Worm (Caenorhabditis elegans): ENCODE measurements around the gene C14A4.9.

Gene C14A4.9

DNA sequence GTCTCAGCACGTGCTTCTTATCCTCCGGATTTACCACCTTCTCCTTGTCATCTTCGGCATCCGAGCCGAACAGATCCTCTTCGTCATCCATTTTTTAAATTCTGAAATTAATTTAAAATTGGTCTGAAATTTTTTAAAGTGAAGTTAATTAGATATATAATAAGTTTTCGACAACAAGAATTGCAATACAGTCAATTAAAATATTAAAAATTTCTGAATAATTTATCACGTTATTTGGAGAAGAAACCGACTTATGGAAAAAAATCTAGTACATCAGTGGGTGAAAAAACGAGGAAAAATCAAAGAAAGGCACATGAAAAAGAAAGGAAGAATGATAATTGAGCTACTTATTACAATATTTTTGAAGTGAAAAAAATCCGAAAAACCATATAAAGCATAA, 6.4 kb downstream of the C14A4.9 start, which contains the start of gene taf-13:
Gene taf-13, minus strand, starts transcription at position 101 of the 400 bp plus-strand sequence.
- no peak for TF ChIP-seq unc-98 (GFP tag; IDR thresholded peaks at IDR 0.05)
- TF ChIP-seq irx-1 (tag; optimal IDR thresholded peaks at IDR 0.05): no peak
- no peak for TF ChIP-seq ceh-82 (tag; optimal IDR thresholded peaks at IDR 0.05)
- TF ChIP-seq rnt-1 (tag; optimal IDR thresholded peaks at IDR 0.05): no peak
- no peak for TF ChIP-seq C04F5.9 (tag; optimal IDR thresholded peaks at IDR 0.05)
- no peak for TF ChIP-seq nhr-77 (tag; optimal IDR thresholded peaks at IDR 0.05)
- TF ChIP-seq pag-3 (tag; optimal IDR thresholded peaks at IDR 0.05; ENCODE audit: borderline replicate concordance, insufficient read depth): no peak
- TF ChIP-seq mef-2 (tag; optimal IDR thresholded peaks at IDR 0.05): no peak
- TF ChIP-seq sup-37 (GFP tag; optimal IDR thresholded peaks at IDR 0.05): no peak

DNA sequence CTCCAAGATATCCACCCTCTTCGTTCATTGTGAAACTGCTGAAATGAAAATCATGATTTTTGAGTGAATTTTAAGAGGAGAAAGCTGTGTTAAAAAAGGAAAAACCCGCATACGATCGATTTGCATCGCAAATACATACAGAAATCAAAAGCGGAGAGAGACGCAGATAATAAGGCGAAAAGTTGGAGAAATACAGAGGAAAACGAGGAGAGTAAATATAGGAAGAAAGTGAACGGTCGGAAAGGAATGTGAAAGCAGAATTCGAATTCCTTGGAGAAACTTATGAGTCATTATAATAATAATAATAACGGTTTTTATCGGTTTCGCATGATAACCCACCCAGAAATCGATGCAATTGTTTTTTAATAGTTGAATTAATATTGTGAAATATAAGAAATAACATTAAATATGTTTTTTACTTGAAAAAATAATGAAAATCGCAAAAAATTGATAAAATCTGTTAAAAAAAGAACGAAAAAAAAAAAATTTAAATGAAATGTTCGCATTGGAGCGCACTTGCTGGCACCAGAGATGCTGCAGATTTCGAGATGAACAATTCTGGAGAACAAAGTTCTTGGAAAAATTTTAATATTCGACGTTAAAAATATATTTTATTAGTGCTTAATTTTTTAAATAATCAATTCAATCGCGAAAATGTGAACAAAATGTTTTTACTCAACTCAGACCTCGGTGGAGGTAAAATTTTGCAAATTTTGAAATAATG, 8.3 kb downstream of the C14A4.9 start, which contains the start of gene ccm-3:
Gene ccm-3, minus strand, starts transcription at position 38 of the 724 bp plus-strand sequence.
- TF ChIP-seq ets-5 (GFP tag; IDR thresholded peaks at IDR 0.05) (no peak), nhr-76 (tag; optimal IDR thresholded peaks at IDR 0.05) (no peak), unc-86 (tag; optimal IDR thresholded peaks at IDR 0.05) (peak; percentile 1), ztf-4 (tag; optimal IDR thresholded peaks at IDR 0.05) (no peak), tbx-2 (tag; optimal IDR thresholded peaks at IDR 0.05) (no peak), lsy-2 (tag; optimal IDR thresholded peaks at IDR 0.05) (peak; percentile 15 to 77), fkh-4 (tag; optimal IDR thresholded peaks at IDR 0.05; ENCODE audit: borderline replicate concordance) (no peak), unc-30 (tag; optimal IDR thresholded peaks at IDR 0.05) (no peak), alr-1 (tag; optimal IDR thresholded peaks at IDR 0.05; ENCODE audit: borderline replicate concordance) (no peak), ceh-63 (GFP tag; optimal IDR thresholded peaks at IDR 0.05) (no peak), lin-13 (GFP tag; optimal IDR thresholded peaks at IDR 0.05) (peak; percentile 17), blmp-1 (tag; optimal IDR thresholded peaks at IDR 0.05) (peak; percentile 98), fkh-8 (tag; optimal IDR thresholded peaks at IDR 0.05) (peak; percentile 28), egl-27 (tag; optimal IDR thresholded peaks at IDR 0.05) (no peak), ces-1 (GFP tag; optimal IDR thresholded peaks at IDR 0.05) (no peak), pqm-1 (tag; optimal IDR thresholded peaks at IDR 0.05) (no peak), nhr-237 (tag; optimal IDR thresholded peaks at IDR 0.05) (no peak), Y116A8C.19 (tag; optimal IDR thresholded peaks at IDR 0.05; ENCODE audit: borderline replicate concordance) (no peak), C16A3.4 (tag; optimal IDR thresholded peaks at IDR 0.05) (peak; percentile 50), hlh-17 (GFP tag; optimal IDR thresholded peaks at IDR 0.05; ENCODE audit: borderline replicate concordance) (no peak), grh-1 (GFP tag; IDR thresholded peaks at IDR 0.05) (no peak), ztf-11 (tag; optimal IDR thresholded peaks at IDR 0.05) (no peak), nhr-47 (tag; optimal IDR thresholded peaks at IDR 0.05) (peak; percentile 30), F16B12.6 (tag; optimal IDR thresholded peaks at IDR 0.05) (peak; percentile 3), efl-1 (optimal IDR thresholded peaks at IDR 0.05) (peak; percentile 43 to 52), efl-1 (GFP tag; optimal IDR thresholded peaks at IDR 0.05 in 1 of 2) (peak in 1 of 2 experiments; percentile 45), nhr-90 (tag; optimal IDR thresholded peaks at IDR 0.05; ENCODE audit: poor library complexity) (no peak), vab-15 (tag; optimal IDR thresholded peaks at IDR 0.05) (no peak), irx-1 (tag; optimal IDR thresholded peaks at IDR 0.05) (no peak), lir-3 (tag; optimal IDR thresholded peaks at IDR 0.05; ENCODE audit: poor library complexity) (no peak), nhr-84 (tag; optimal IDR thresholded peaks at IDR 0.05) (no peak), ceh-88 (GFP tag; IDR thresholded peaks at IDR 0.05) (no peak), lin-15B (tag; optimal IDR thresholded peaks at IDR 0.05) (peak; percentile 64), lin-39 (tag; optimal IDR thresholded peaks at IDR 0.05) (no peak), nhr-71 (tag; optimal IDR thresholded peaks at IDR 0.05) (peak; percentile 52), nhr-19 (GFP tag; conservative IDR thresholded peaks at IDR 0.05) (0 out of 2 replicates have a peak, but pooled peaks have one; percentile 22), fos-1 (tag; optimal IDR thresholded peaks at IDR 0.05) (no peak), dpl-1 (GFP tag; optimal IDR thresholded peaks at IDR 0.05) (peak; percentile 26 to 62 (median 34)), ceh-90 (tag; optimal IDR thresholded peaks at IDR 0.05) (no peak), unc-62 (GFP tag; optimal IDR thresholded peaks at IDR 0.05) (no peak), sox-4 (tag; optimal IDR thresholded peaks at IDR 0.05) (no peak), tlp-1 (tag; optimal IDR thresholded peaks at IDR 0.05) (no peak)

All from whole organism, L1 larva.